Fruit fly (Drosophila melanogaster) whole organism, embryonic: ENCODE measurements around the gene Gclc.

Experiments
- Abd-B ChIP-seq: fragments of 200-800 bp; sonication (Bioruptor generic); optimal IDR thresholded peaks from 2 replicates; lab custom pipeline; 2018; ENCODE audit warnings: missing biosample characterization, mild to moderate bottlenecking, missing genetic modification characterization, moderate library complexity
- Atf3 ChIP-seq: fragments of 200-800 bp; sonication (Bioruptor generic); optimal IDR thresholded peaks from 3 replicates; lab custom pipeline; 2016; ENCODE audit warnings: missing biosample characterization, missing genetic modification characterization
- B-H2 ChIP-seq: fragments of 200-800 bp; sonication (Bioruptor generic); optimal IDR thresholded peaks from 2 replicates; lab custom pipeline; 2018; ENCODE audit warnings: missing biosample characterization, mild to moderate bottlenecking, missing genetic modification characterization
- CG10147 ChIP-seq: fragments of 200-800 bp; sonication (Bioruptor generic); optimal IDR thresholded peaks from 2 replicates; lab custom pipeline; 2019; ENCODE audit warnings: missing biosample characterization, mild to moderate bottlenecking, missing genetic modification characterization, moderate library complexity
- CG10267 ChIP-seq: fragments of 200-800 bp; sonication (Bioruptor generic); optimal IDR thresholded peaks from 2 replicates; lab custom pipeline; 2018; ENCODE audit warnings: missing biosample characterization, mild to moderate bottlenecking, missing genetic modification characterization, moderate library complexity
- CG10565 ChIP-seq: fragments of 200-800 bp; sonication (Bioruptor generic); optimal IDR thresholded peaks from 3 replicates; lab custom pipeline; 2016; ENCODE audit warnings: missing biosample characterization, mild to moderate bottlenecking, missing genetic modification characterization
- CG12071 ChIP-seq: fragments of 200-800 bp; sonication (Bioruptor generic); optimal IDR thresholded peaks from 3 replicates; lab custom pipeline; 2018; ENCODE audit warnings: missing biosample characterization, mild to moderate bottlenecking, missing genetic modification characterization
- CG13123 ChIP-seq: fragments of 200-800 bp; sonication (Bioruptor generic); optimal IDR thresholded peaks from 2 replicates; lab custom pipeline; 2016; ENCODE audit warnings: missing biosample characterization, missing genetic modification characterization
- CG13296 ChIP-seq: fragments of 200-800 bp; sonication (Bioruptor generic); optimal IDR thresholded peaks from 3 replicates; lab custom pipeline; 2018; ENCODE audit warnings: missing biosample characterization, mild to moderate bottlenecking, missing genetic modification characterization
- CG14014 ChIP-seq: fragments of 200-800 bp; sonication (Bioruptor generic); IDR thresholded peaks from 2 replicates; pipeline ENCODE4 v1.3.6; 2022; ENCODE audit warnings: missing biosample characterization, missing genetic modification characterization
- CG16815 ChIP-seq: fragments of 200-800 bp; sonication (Bioruptor generic); optimal IDR thresholded peaks from 3 replicates; lab custom pipeline; 2017; ENCODE audit warnings: missing biosample characterization, mild to moderate bottlenecking, missing genetic modification characterization
- CG17361 ChIP-seq: fragments of 200-800 bp; sonication (Bioruptor generic); IDR thresholded peaks from 3 replicates; pipeline ENCODE4 v1.3.6; 2022; ENCODE audit warnings: missing biosample characterization, missing genetic modification characterization
- CG17385 ChIP-seq: fragments of 200-800 bp; sonication (Bioruptor generic); optimal IDR thresholded peaks from 3 replicates; lab custom pipeline; 2018; ENCODE audit warnings: missing biosample characterization, mild to moderate bottlenecking, missing genetic modification characterization
- CG18262 ChIP-seq: fragments of 200-800 bp; optimal IDR thresholded peaks from 3 replicates; lab custom pipeline; 2019; ENCODE audit warnings: missing biosample characterization, mild to moderate bottlenecking, missing genetic modification characterization, moderate library complexity
- CG18476 ChIP-seq: fragments of 200-800 bp; sonication (Bioruptor generic); optimal IDR thresholded peaks from 2 replicates; lab custom pipeline; 2016; ENCODE audit warnings: missing biosample characterization, mild to moderate bottlenecking, missing genetic modification characterization
- CG3065 ChIP-seq: fragments of 200-800 bp; sonication (Bioruptor generic); optimal IDR thresholded peaks from 2 replicates; lab custom pipeline; 2016; ENCODE audit warnings: missing biosample characterization, missing genetic modification characterization
- CG3838 ChIP-seq: fragments of 200-800 bp; sonication (Bioruptor generic); optimal IDR thresholded peaks from 3 replicates; lab custom pipeline; 2016; ENCODE audit warnings: missing biosample characterization, missing genetic modification characterization
- CG4282 ChIP-seq: fragments of 200-800 bp; sonication (Bioruptor generic); optimal IDR thresholded peaks from 2 replicates; lab custom pipeline; 2016; ENCODE audit warnings: missing biosample characterization, missing genetic modification characterization
- CG6175 ChIP-seq: fragments of 200-800 bp; sonication (Bioruptor generic); IDR thresholded peaks from 3 replicates; pipeline ENCODE4 v1.3.6; 2022; ENCODE audit warnings: missing biosample characterization, missing genetic modification characterization
- CG6689 ChIP-seq: fragments of 200-800 bp; sonication (Bioruptor generic); IDR thresholded peaks from 2 replicates; pipeline ENCODE4 v1.3.6; 2022; ENCODE audit warnings: missing biosample characterization, missing genetic modification characterization
- CG9215 ChIP-seq: fragments of 200-800 bp; sonication (Bioruptor generic); IDR thresholded peaks from 2 replicates; pipeline ENCODE4 v1.3.6; 2022; ENCODE audit warnings: missing biosample characterization, missing genetic modification characterization
- CG9797 ChIP-seq: fragments of 200-800 bp; sonication (Bioruptor generic); optimal IDR thresholded peaks from 3 replicates; lab custom pipeline; 2018; ENCODE audit warnings: missing biosample characterization, mild to moderate bottlenecking, missing genetic modification characterization
- CG9932 ChIP-seq: fragments of 200-800 bp; sonication (Bioruptor generic); IDR thresholded peaks from 2 replicates; pipeline ENCODE4 v1.3.6; 2022; ENCODE audit warnings: missing biosample characterization, missing genetic modification characterization
- CkIIα-i1 ChIP-seq: fragments of 200-800 bp; sonication (Bioruptor generic); IDR thresholded peaks from 2 replicates; pipeline ENCODE4 v1.3.6; 2022; ENCODE audit warnings: missing biosample characterization, missing genetic modification characterization
- D ChIP-seq, 2 experiments: fragments of 200-800 bp in 1 of 2; fragments of >200 bp in 1 of 2; sonication (Bioruptor generic) in 1 of 2; optimal IDR thresholded peaks; 2 replicates in 1 of 2; 3 replicates in 1 of 2; lab custom pipeline; 2017; ENCODE audit warnings: mild to moderate bottlenecking in 1 of 2, missing biosample characterization in 1 of 2, missing genetic modification characterization in 1 of 2, missing genetic modification reagents in 1 of 2
- D19B ChIP-seq: fragments of 200-800 bp; sonication (Bioruptor generic); optimal IDR thresholded peaks from 2 replicates; lab custom pipeline; 2017; ENCODE audit warnings: missing biosample characterization, mild to moderate bottlenecking, missing genetic modification characterization
- Deaf1 ChIP-seq: fragments of 200-800 bp; optimal IDR thresholded peaks from 3 replicates; lab custom pipeline; 2019; ENCODE audit warnings: missing biosample characterization, mild to moderate bottlenecking, missing genetic modification characterization, moderate library complexity
- Doc3 ChIP-seq: fragments of 200-800 bp; sonication (Bioruptor generic); IDR thresholded peaks from 3 replicates; pipeline ENCODE4 v1.3.6; 2022; ENCODE audit warnings: missing biosample characterization, missing genetic modification characterization; ENCODE audit not compliant: partially characterized antibody
- ERR ChIP-seq: fragments of 200-800 bp; sonication (Bioruptor generic); optimal IDR thresholded peaks from 2 replicates; lab custom pipeline; 2016; ENCODE audit warnings: missing biosample characterization, missing genetic modification characterization
- Ets97D ChIP-seq: fragments of 200-800 bp; sonication (Bioruptor generic); optimal IDR thresholded peaks from 3 replicates; lab custom pipeline; 2016; ENCODE audit warnings: missing biosample characterization, missing genetic modification characterization
- MESR4 ChIP-seq: fragments of 200-800 bp; sonication (Bioruptor generic); optimal IDR thresholded peaks from 2 replicates; lab custom pipeline; 2018; ENCODE audit warnings: missing biosample characterization, mild to moderate bottlenecking, missing genetic modification characterization, moderate library complexity
- NfI ChIP-seq: fragments of 200-800 bp; sonication (Bioruptor generic); optimal IDR thresholded peaks from 3 replicates; lab custom pipeline; 2018; ENCODE audit warnings: missing biosample characterization, mild to moderate bottlenecking, missing genetic modification characterization, moderate library complexity
- Ravus ChIP-seq: fragments of 200-800 bp; sonication (Bioruptor generic); IDR thresholded peaks from 2 replicates; pipeline ENCODE4 v1.3.6; 2022; ENCODE audit warnings: missing biosample characterization, missing genetic modification characterization
- Sry-β ChIP-seq: fragments of 200-800 bp; sonication (Bioruptor generic); optimal IDR thresholded peaks from 2 replicates; lab custom pipeline; 2018; ENCODE audit warnings: missing biosample characterization, mild to moderate bottlenecking, missing genetic modification characterization, moderate library complexity
- ash1 ChIP-seq: fragments of 200-800 bp; sonication (Bioruptor generic); optimal IDR thresholded peaks from 2 replicates; lab custom pipeline; 2018; ENCODE audit warnings: missing biosample characterization, mild to moderate bottlenecking, missing genetic modification characterization
- bab2 ChIP-seq: fragments of 200-800 bp; sonication (Bioruptor generic); optimal IDR thresholded peaks from 2 replicates; lab custom pipeline; 2016; ENCODE audit warnings: missing biosample characterization, missing genetic modification characterization
- bbx ChIP-seq: fragments of 200-800 bp; sonication (Bioruptor generic); IDR thresholded peaks from 2 replicates; pipeline ENCODE4 v1.3.6; 2022; ENCODE audit warnings: missing biosample characterization, missing genetic modification characterization; ENCODE audit not compliant: partially characterized antibody
- caup ChIP-seq: fragments of 200-800 bp; sonication (Bioruptor generic); optimal IDR thresholded peaks from 3 replicates; lab custom pipeline; 2017; ENCODE audit warnings: missing biosample characterization, mild to moderate bottlenecking, missing genetic modification characterization, moderate library complexity; ENCODE audit not compliant: severe bottlenecking
- crc ChIP-seq: fragments of 200-800 bp; sonication (Bioruptor generic); optimal IDR thresholded peaks from 2 replicates; lab custom pipeline; 2016; ENCODE audit warnings: missing biosample characterization, missing genetic modification characterization
- kni ChIP-seq: fragments of 200-800 bp; sonication (Bioruptor generic); optimal IDR thresholded peaks from 3 replicates; lab custom pipeline; 2017; ENCODE audit warnings: mild to moderate bottlenecking, missing biosample characterization, missing genetic modification reagents, missing genetic modification characterization
- nau ChIP-seq: fragments of 200-800 bp; sonication (Bioruptor generic); optimal IDR thresholded peaks from 3 replicates; lab custom pipeline; 2017; ENCODE audit warnings: missing biosample characterization, mild to moderate bottlenecking, missing genetic modification characterization, missing genetic modification reagents
- nom ChIP-seq: fragments of 200-800 bp; sonication (Bioruptor generic); optimal IDR thresholded peaks from 2 replicates; lab custom pipeline; 2017; ENCODE audit warnings: missing biosample characterization, missing genetic modification characterization, mild to moderate bottlenecking, moderate library complexity, missing genetic modification reagents
- phol ChIP-seq: fragments of 200-800 bp; sonication (Bioruptor generic); optimal IDR thresholded peaks from 3 replicates; lab custom pipeline; 2018; ENCODE audit warnings: missing biosample characterization, mild to moderate bottlenecking, missing genetic modification characterization, moderate library complexity
- sima ChIP-seq: fragments of 200-800 bp; sonication (Bioruptor generic); optimal IDR thresholded peaks from 2 replicates; lab custom pipeline; 2016; ENCODE audit warnings: missing biosample characterization, missing genetic modification characterization
- stwl ChIP-seq: fragments of 200-800 bp; sonication (Bioruptor generic); optimal IDR thresholded peaks from 3 replicates; lab custom pipeline; 2018; ENCODE audit warnings: missing biosample characterization, mild to moderate bottlenecking, missing genetic modification characterization, moderate library complexity
- wor ChIP-seq: fragments of 200-800 bp; sonication (Bioruptor generic); IDR thresholded peaks from 2 replicates; pipeline ENCODE4 v1.3.6; 2022; ENCODE audit warnings: missing biosample characterization, missing genetic modification characterization
- zen2 ChIP-seq: fragments of 200-800 bp; sonication (Bioruptor generic); IDR thresholded peaks from 3 replicates; pipeline ENCODE4 v1.3.6; 2022; ENCODE audit warnings: missing biosample characterization, missing genetic modification characterization; ENCODE audit not compliant: partially characterized antibody
- zfh2 ChIP-seq: fragments of 200-800 bp; sonication (Bioruptor generic); optimal IDR thresholded peaks from 2 replicates; lab custom pipeline; 2016; ENCODE audit warnings: missing biosample characterization, missing genetic modification characterization

The Gclc gene

DNA sequence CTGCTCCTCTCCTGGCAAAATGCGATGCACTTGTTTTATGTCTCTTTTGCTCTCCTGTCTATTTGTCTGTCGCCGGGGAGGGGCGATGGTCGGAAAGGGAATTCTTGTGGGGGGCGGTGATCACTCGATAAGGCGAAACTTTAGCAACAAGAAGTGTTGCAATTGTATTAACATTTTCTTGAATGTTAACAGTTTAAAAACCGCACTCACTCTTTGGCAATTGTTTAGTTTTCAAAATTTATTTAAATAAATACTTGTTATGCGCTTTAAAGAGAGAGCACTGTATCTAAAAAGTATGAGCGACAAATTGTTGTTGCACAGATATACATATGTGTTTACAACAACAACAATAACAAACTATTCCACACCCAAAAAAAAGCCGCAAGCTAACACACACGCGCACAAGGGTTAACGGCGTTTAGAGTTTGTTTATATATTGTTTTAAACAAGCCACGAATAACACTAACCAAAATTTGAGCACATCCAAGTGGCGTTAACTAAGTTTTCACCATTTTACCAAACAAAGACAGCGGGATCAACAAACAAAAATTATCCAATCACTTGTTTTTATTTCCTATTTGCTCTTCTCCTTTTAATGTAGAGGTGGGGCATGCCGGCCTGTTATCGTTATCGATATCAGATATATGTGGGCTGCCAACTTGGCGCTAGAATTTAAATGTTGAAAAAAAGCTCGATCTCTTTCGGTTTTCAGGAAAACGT, 14.3 kb downstream of the Gclc start, which contains the start of gene CG2258 (continued):
- TF ChIP-seq CkIIα-i1 (GFP tag; lab: Robert Waterston, UW): peak; percentile 22; the same call in 1 of the 2 replicates
- no peak for TF ChIP-seq ash1
- TF ChIP-seq D (optimal IDR thresholded peaks at IDR 0.05; lab: Kevin White, UChicago): no peak
- TF ChIP-seq D (GFP tag; optimal IDR thresholded peaks at IDR 0.05; lab: Kevin White, UChicago): peak; percentile 86
- TF ChIP-seq CG3065 (GFP tag; lab: Kevin White, UChicago): peak; percentile 37
- peak; percentile 10 for TF ChIP-seq Sry-β (GFP tag; lab: Kevin White, UChicago)
- peak; percentile 79 for TF ChIP-seq CG9932 (GFP tag; lab: Robert Waterston, UW)
- TF ChIP-seq CG13123 (GFP tag; lab: Kevin White, UChicago): peak; percentile 35
- peak; percentile 74 for TF ChIP-seq CG10267 (tag; lab: Kevin White, UChicago)
- peak; percentile 88 for TF ChIP-seq CG14014 (GFP tag; lab: Robert Waterston, UW)
- TF ChIP-seq zen2 (GFP tag; lab: Robert Waterston, UW): 0 out of 3 replicates have a peak, but pooled peaks have one; percentile 15
- peak; percentile 40 for TF ChIP-seq stwl (tag; lab: Kevin White, UChicago)
- TF ChIP-seq caup (GFP tag; lab: Kevin White, UChicago): peak; percentile 75
- TF ChIP-seq ERR (GFP tag; lab: Kevin White, UChicago): no peak
- TF ChIP-seq CG9797 (GFP tag; lab: Kevin White, UChicago): no peak
- no peak for TF ChIP-seq kni (GFP tag; lab: Kevin White, UChicago)
- peak; percentile 85 for TF ChIP-seq phol
- TF ChIP-seq MESR4 (GFP tag; lab: Kevin White, UChicago): peak; percentile 9
- peak; percentile 47 for TF ChIP-seq Ets97D (GFP tag; lab: Kevin White, UChicago)
- peak; percentile 47 for TF ChIP-seq zfh2
- TF ChIP-seq crc: no peak
- peak; percentile 67 for TF ChIP-seq CG16815
- TF ChIP-seq CG10565 (GFP tag; lab: Kevin White, UChicago): no peak
- no peak for TF ChIP-seq CG4282
- TF ChIP-seq CG9215 (GFP tag; lab: Robert Waterston, UW): peak; percentile 72
- peak; percentile 81 for TF ChIP-seq wor (GFP tag; lab: Robert Waterston, UW)
- peak; percentile 86 for TF ChIP-seq CG18262 (tag; lab: Kevin White, UChicago)
- TF ChIP-seq D19B (GFP tag; lab: Kevin White, UChicago): peak; percentile 52
- TF ChIP-seq nom (GFP tag; lab: Kevin White, UChicago): peak; percentile 83
- peak; percentile 45 for TF ChIP-seq Atf3 (GFP tag; lab: Kevin White, UChicago)
- TF ChIP-seq CG6689 (GFP tag; lab: Robert Waterston, UW): peak; percentile 82
- TF ChIP-seq Ravus (GFP tag; lab: Robert Waterston, UW): peak; percentile 57
- peak; percentile 74; the same call in 1 of the 3 replicates for TF ChIP-seq CG6175 (GFP tag; lab: Robert Waterston, UW)
- TF ChIP-seq Abd-B (GFP tag; lab: Kevin White, UChicago): peak; percentile 83
- TF ChIP-seq B-H2 (GFP tag; lab: Kevin White, UChicago): peak; percentile 54
- peak; percentile 79 for TF ChIP-seq nau
- peak; percentile 75 for TF ChIP-seq CG10147
- peak; percentile 20; the same call in 1 of the 2 replicates for TF ChIP-seq bbx
- TF ChIP-seq CG17385 (GFP tag; lab: Kevin White, UChicago): peak; percentile 87
- peak; percentile 85 for TF ChIP-seq CG13296 (GFP tag; lab: Kevin White, UChicago)
- TF ChIP-seq Deaf1 (tag; lab: Kevin White, UChicago): peak; percentile 60
- TF ChIP-seq CG12071 (GFP tag; lab: Kevin White, UChicago): peak; percentile 86
- peak; percentile 84 for TF ChIP-seq NfI (GFP tag; lab: Kevin White, UChicago)
- peak; percentile 81 for TF ChIP-seq bab2 (GFP tag; lab: Kevin White, UChicago)
- peak; percentile 37; the same call in 1 of the 3 replicates for TF ChIP-seq Doc3
- TF ChIP-seq CG18476 (GFP tag; lab: Kevin White, UChicago): peak; percentile 70
- no peak for TF ChIP-seq sima (GFP tag; lab: Kevin White, UChicago)
- TF ChIP-seq CG17361: peak; percentile 84
- peak; percentile 15 for TF ChIP-seq CG3838 (GFP tag; lab: Kevin White, UChicago)
